Fruit fly (Drosophila melanogaster): Measurements from ENCODE around the gene CG12708.

Gene CG12708

DNA sequence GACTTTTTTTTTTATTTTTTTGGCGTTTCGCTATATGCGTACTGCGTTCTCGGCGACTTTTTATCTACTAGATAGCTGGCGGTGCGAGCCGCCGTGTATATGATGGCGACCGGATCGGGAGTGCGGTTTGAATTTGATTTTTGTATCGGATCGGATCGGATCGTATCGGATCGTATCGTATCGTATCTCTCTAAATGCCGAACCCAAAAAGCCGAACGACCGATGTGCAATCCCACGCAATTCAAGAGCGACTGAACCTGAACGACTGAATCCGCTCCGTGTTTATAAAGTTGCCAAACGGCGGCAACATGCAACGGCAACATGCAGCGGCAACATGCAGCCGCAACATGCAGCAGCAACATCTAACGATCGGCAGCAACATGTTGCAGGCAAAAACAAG lies 49.0 kb upstream of the CG12708 start (continued):
- TF ChIP-seq ERR (GFP tag; optimal IDR thresholded peaks at IDR 0.05) (no peak), hb (GFP tag; IDR thresholded peaks at IDR 0.05; ENCODE audit: partially characterized antibody) (no peak), CG14710 (tag; optimal IDR thresholded peaks at IDR 0.05) (no peak), CG1832 (GFP tag; optimal IDR thresholded peaks at IDR 0.05) (no peak), ci (GFP tag; IDR thresholded peaks at IDR 0.05) (peak; percentile 73; the same call in 2 of the 3 replicates), Meics (GFP tag; optimal IDR thresholded peaks at IDR 0.05) (no peak), CG6683 (GFP tag; optimal IDR thresholded peaks at IDR 0.05) (no peak), D19B (GFP tag; optimal IDR thresholded peaks at IDR 0.05) (no peak), BtbVII (GFP tag; optimal IDR thresholded peaks at IDR 0.05) (no peak), CG12769 (tag; optimal IDR thresholded peaks at IDR 0.05) (peak; percentile 54), CG9876 (GFP tag; optimal IDR thresholded peaks at IDR 0.05) (no peak), CG8359 (GFP tag; optimal IDR thresholded peaks at IDR 0.05; ENCODE audit: borderline replicate concordance) (no peak), cad (GFP tag; optimal IDR thresholded peaks at IDR 0.05) (no peak), CG11085 (GFP tag; IDR thresholded peaks at IDR 0.05) (no peak), hth (optimal IDR thresholded peaks at IDR 0.05) (no peak), CTCF (GFP tag; optimal IDR thresholded peaks at IDR 0.05) (no peak), CG10147 (GFP tag; optimal IDR thresholded peaks at IDR 0.05) (no peak), Sin3A (optimal IDR thresholded peaks at IDR 0.05) (no peak), Drgx (GFP tag; IDR thresholded peaks at IDR 0.05) (0 out of 2 replicates have a peak, but pooled peaks have one; percentile 14), exex (tag; optimal IDR thresholded peaks at IDR 0.05) (no peak), CG12104 (GFP tag; optimal IDR thresholded peaks at IDR 0.05) (no peak), ind (GFP tag; optimal IDR thresholded peaks at IDR 0.05) (no peak), trem (tag; optimal IDR thresholded peaks at IDR 0.05) (no peak), CG12219 (GFP tag; optimal IDR thresholded peaks at IDR 0.05) (no peak), HLH4C (GFP tag; IDR thresholded peaks at IDR 0.05; ENCODE audit: partially characterized antibody) (peak; percentile 30; the same call in 1 of the 3 replicates), mld (GFP tag; IDR thresholded peaks at IDR 0.05; ENCODE audit: partially characterized antibody) (no peak), fd64A (GFP tag; optimal IDR thresholded peaks at IDR 0.05) (no peak), CG12155 (GFP tag; optimal IDR thresholded peaks at IDR 0.05) (no peak), nerfin-1 (tag; optimal IDR thresholded peaks at IDR 0.05) (no peak), CG31388 (GFP tag; optimal IDR thresholded peaks at IDR 0.05) (no peak), MTF-1 (GFP tag; optimal IDR thresholded peaks at IDR 0.05; ENCODE audit: borderline replicate concordance) (no peak), Kr (GFP tag; optimal IDR thresholded peaks at IDR 0.05) (no peak), tx (GFP tag; optimal IDR thresholded peaks at IDR 0.05) (no peak), CG1602 (GFP tag; optimal IDR thresholded peaks at IDR 0.05) (no peak), CG13624 (GFP tag; optimal IDR thresholded peaks at IDR 0.05) (no peak), shn (GFP tag; optimal IDR thresholded peaks at IDR 0.05) (no peak), CG1792 (GFP tag; optimal IDR thresholded peaks at IDR 0.05) (no peak), h (optimal IDR thresholded peaks at IDR 0.05) (no peak), CG15601 (tag; optimal IDR thresholded peaks at IDR 0.05) (peak; percentile 11), H15 (GFP tag; IDR thresholded peaks at IDR 0.05) (no peak), Atf6 (GFP tag; IDR thresholded peaks at IDR 0.05) (no peak), gfzf (GFP tag; optimal IDR thresholded peaks at IDR 0.05) (no peak), nmo (GFP tag; optimal IDR thresholded peaks at IDR 0.05) (no peak), CG18764 (GFP tag; optimal IDR thresholded peaks at IDR 0.05) (peak; percentile 39), CG2129 (GFP tag; IDR thresholded peaks at IDR 0.05; ENCODE audit: partially characterized antibody) (no peak), CG9932 (GFP tag; IDR thresholded peaks at IDR 0.05) (no peak), CG17612 (GFP tag; IDR thresholded peaks at IDR 0.05) (no peak), seq (GFP tag; IDR thresholded peaks at IDR 0.05) (peak; percentile 45; the same call in 1 of the 2 replicates), CG2120 (GFP tag; optimal IDR thresholded peaks at IDR 0.05) (no peak), inv (GFP tag; IDR thresholded peaks at IDR 0.05; ENCODE audit: partially characterized antibody) (no peak), ranshi (GFP tag; IDR thresholded peaks at IDR 0.05) (no peak), CG2202 (tag; optimal IDR thresholded peaks at IDR 0.05) (no peak), gcm2 (GFP tag; optimal IDR thresholded peaks at IDR 0.05) (no peak)
